Fruit fly (Drosophila melanogaster): ENCODE data around the gene kst.

kst gene

dm6 chr3L:3377965-3378292 lies 41.3 kb downstream of the kst start, which contains the start of gene Ids:
Gene Ids (plus strand): TSS chr3L:3378268.
- TF ChIP-seq maf-S (GFP tag; optimal IDR thresholded peaks at IDR 0.05) (no peak), Meics (GFP tag; optimal IDR thresholded peaks at IDR 0.05) (peak; percentile 76), CG10321 (GFP tag; IDR thresholded peaks at IDR 0.05) (no peak; the same call in 1 of the 2 replicates), org-1 (GFP tag; optimal IDR thresholded peaks at IDR 0.05) (peak; percentile 58), CG9609 (GFP tag; optimal IDR thresholded peaks at IDR 0.05) (no peak), MBD-R2 (GFP tag; IDR thresholded peaks at IDR 0.05) (peak; percentile 26; the same call in 1 of the 2 replicates), Atf3 (GFP tag; optimal IDR thresholded peaks at IDR 0.05) (no peak), CoRest (tag; optimal IDR thresholded peaks at IDR 0.05) (peak; percentile 61), gsb (GFP tag; IDR thresholded peaks at IDR 0.05) (0 out of 2 replicates have a peak, but pooled peaks have one; percentile 36), fd3F (GFP tag; optimal IDR thresholded peaks at IDR 0.05) (peak; percentile 56), unpg (GFP tag; optimal IDR thresholded peaks at IDR 0.05) (peak; percentile 74), CG10462 (GFP tag; optimal IDR thresholded peaks at IDR 0.05) (peak; percentile 6), exex (tag; optimal IDR thresholded peaks at IDR 0.05) (no peak), CG12942 (GFP tag; optimal IDR thresholded peaks at IDR 0.05) (peak; percentile 45), CG30403 (GFP tag; optimal IDR thresholded peaks at IDR 0.05) (peak; percentile 60), CG3163 (GFP tag; optimal IDR thresholded peaks at IDR 0.05) (no peak), HLH4C (GFP tag; IDR thresholded peaks at IDR 0.05; ENCODE audit: partially characterized antibody) (no peak), CG11504 (tag; optimal IDR thresholded peaks at IDR 0.05) (peak; percentile 80), repo (GFP tag; optimal IDR thresholded peaks at IDR 0.05) (no peak), HLH54F (GFP tag; optimal IDR thresholded peaks at IDR 0.05) (peak; percentile 37), ato (GFP tag; IDR thresholded peaks at IDR 0.05; ENCODE audit: partially characterized antibody) (no peak), BEAF-32 (GFP tag; optimal IDR thresholded peaks at IDR 0.05) (no peak), Aef1 (GFP tag; IDR thresholded peaks at IDR 0.05) (peak; percentile 73; the same call in 2 of the 3 replicates), mirr (GFP tag; optimal IDR thresholded peaks at IDR 0.05) (no peak), CG10565 (GFP tag; optimal IDR thresholded peaks at IDR 0.05) (no peak), CG33213 (GFP tag; optimal IDR thresholded peaks at IDR 0.05) (peak; percentile 10), CG31365 (tag; optimal IDR thresholded peaks at IDR 0.05) (no peak), Asciz (GFP tag; optimal IDR thresholded peaks at IDR 0.05) (peak; percentile 62), Sry-β (GFP tag; optimal IDR thresholded peaks at IDR 0.05) (no peak), CG11695 (GFP tag; IDR thresholded peaks at IDR 0.05) (peak; percentile 77; the same call in 2 of the 3 replicates), ash1 (GFP tag; optimal IDR thresholded peaks at IDR 0.05) (no peak), tio (GFP tag; optimal IDR thresholded peaks at IDR 0.05) (no peak), Sox100B (GFP tag; optimal IDR thresholded peaks at IDR 0.05) (no peak), Nf-YA (GFP tag; IDR thresholded peaks at IDR 0.05) (peak; percentile 52; the same call in 1 of the 2 replicates), gt (GFP tag; IDR thresholded peaks at IDR 0.05) (no peak), zen (tag; optimal IDR thresholded peaks at IDR 0.05) (peak; percentile 55), zfh2 (GFP tag; optimal IDR thresholded peaks at IDR 0.05) (no peak), btn (GFP tag; optimal IDR thresholded peaks at IDR 0.05) (no peak), Sox102F (GFP tag; optimal IDR thresholded peaks at IDR 0.05) (peak; percentile 84), trh (GFP tag; optimal IDR thresholded peaks at IDR 0.05) (peak; percentile 11), CG43689 (GFP tag; IDR thresholded peaks at IDR 0.05) (peak; percentile 64), ap (GFP tag; IDR thresholded peaks at IDR 0.05) (no peak; the same call in 1 of the 2 replicates), CG12155 (GFP tag; optimal IDR thresholded peaks at IDR 0.05) (peak; percentile 26), D (optimal IDR thresholded peaks at IDR 0.05) (no peak), D (GFP tag; optimal IDR thresholded peaks at IDR 0.05) (peak; percentile 51), GATAe (GFP tag; conservative IDR thresholded peaks at IDR 0.05) (no peak), tup (GFP tag; optimal IDR thresholded peaks at IDR 0.05) (peak; percentile 13), disco-r (GFP tag; optimal IDR thresholded peaks at IDR 0.05) (no peak), Blimp-1 (GFP tag; optimal IDR thresholded peaks at IDR 0.05) (peak; percentile 65), CG13424 (tag; optimal IDR thresholded peaks at IDR 0.05) (peak; percentile 58), trem (tag; optimal IDR thresholded peaks at IDR 0.05) (peak; percentile 23), CG31224 (GFP tag; IDR thresholded peaks at IDR 0.05) (no peak)
